Fruit fly (Drosophila melanogaster): Measurements from ENCODE around the gene CG7518.

dm6 chr3R:12982982-12983633, 14.8 kb upstream of the CG7518 start:
- TF ChIP-seq usp (GFP tag; optimal IDR thresholded peaks at IDR 0.05) (no peak), dl (GFP tag; optimal IDR thresholded peaks at IDR 0.05; ENCODE audit: insufficient read depth in 1 of 2, partially characterized antibody in 2 of 2) (no peak), psq (GFP tag; optimal IDR thresholded peaks at IDR 0.05) (no peak), Dif (GFP tag; optimal IDR thresholded peaks at IDR 0.05; ENCODE audit: partially characterized antibody) (no peak), CG32264 (GFP tag; optimal IDR thresholded peaks at IDR 0.05) (no peak), N (GFP tag; optimal IDR thresholded peaks at IDR 0.05) (no peak), dsf (GFP tag; optimal IDR thresholded peaks at IDR 0.05; ENCODE audit: borderline replicate concordance) (no peak)
